Fruit fly (Drosophila melanogaster) whole organism, larva: ENCODE results near the gene scpr-B.

ENCODE experiments used
- noc ChIP-seq: fragments of 200-800 bp; sonication (Bioruptor generic); optimal IDR thresholded peaks from 3 replicates; lab custom pipeline; 2019; ENCODE audit warnings: missing biosample characterization, mild to moderate bottlenecking, missing genetic modification characterization, moderate library complexity

The scpr-B gene

dm6 chr3R:11240891-11241290 is at the start of gene scpr-B, which contains the start of gene scpr-A:
Gene scpr-B (minus strand): TSS chr3R:11240991.
Gene scpr-A (plus strand): TSS chr3R:11241183.
- TF ChIP-seq noc (tag; lab: Kevin White, UChicago) = no peak

- no peak for TF ChIP-seq noc (tag; lab: Kevin White, UChicago)
Measured at dm6 chr3R:11286948-11287347, 46.2 kb upstream of the scpr-B start.

- no peak for TF ChIP-seq noc (tag; lab: Kevin White, UChicago)
Measured at dm6 chr3R:11281887-11282286, 41.1 kb upstream of the scpr-B start.

- no peak for TF ChIP-seq noc (tag; lab: Kevin White, UChicago)
Measured at dm6 chr3R:11272667-11273066, 31.9 kb upstream of the scpr-B start.

dm6 chr3R:11270574-11270973 is 29.8 kb upstream of the scpr-B start:
- TF ChIP-seq noc (tag; lab: Kevin White, UChicago) = no peak

dm6 chr3R:11269013-11269412 is 28.2 kb upstream of the scpr-B start:
- no peak for TF ChIP-seq noc (tag; lab: Kevin White, UChicago)

dm6 chr3R:11263579-11263978 is 22.8 kb upstream of the scpr-B start:
- TF ChIP-seq noc (tag; lab: Kevin White, UChicago) = no peak

- TF ChIP-seq noc (tag; lab: Kevin White, UChicago) = no peak
Measured at dm6 chr3R:11260966-11261530, 20.3 kb upstream of the scpr-B start.

dm6 chr3R:11257537-11257936 is 16.7 kb upstream of the scpr-B start:
- no peak for TF ChIP-seq noc (tag; lab: Kevin White, UChicago)

dm6 chr3R:11254382-11254953 is 13.7 kb upstream of the scpr-B start:
- no peak for TF ChIP-seq noc (tag; lab: Kevin White, UChicago)

dm6 chr3R:11253768-11254167 is 13.0 kb upstream of the scpr-B start:
- TF ChIP-seq noc (tag; lab: Kevin White, UChicago) = no peak

- no peak for TF ChIP-seq noc (tag; lab: Kevin White, UChicago)
Measured at dm6 chr3R:11246865-11247264, 6.1 kb upstream of the scpr-B start.

dm6 chr3R:11245803-11246202 is 5.0 kb upstream of the scpr-B start:
- no peak for TF ChIP-seq noc (tag; lab: Kevin White, UChicago)

dm6 chr3R:11243951-11244660 is 3.3 kb upstream of the scpr-B start, which contains the start of the genes CG17734 and CG5214:
Gene CG17734 (minus strand): TSS chr3R:11243999.
Gene CG5214 (plus strand): TSS chr3R:11244302.
- TF ChIP-seq noc (tag; lab: Kevin White, UChicago) = no peak

- TF ChIP-seq noc (tag; lab: Kevin White, UChicago) = peak; percentile 48
Measured at dm6 chr3R:11243057-11243740, 2.4 kb upstream of the scpr-B start.

dm6 chr3R:11237598-11237997 is 3.2 kb downstream of the scpr-B start, which contains the start of gene CG31388:
Gene CG31388 (plus strand): TSS chr3R:11237815.
- TF ChIP-seq noc (tag; lab: Kevin White, UChicago) = no peak
